Fruit fly (Drosophila melanogaster) whole organism, embryonic: ENCODE results near the gene Cdc37.

Source experiments
- Ada2b ChIP-seq: fragments of 200-800 bp; sonication (Bioruptor generic); IDR thresholded peaks from 2 replicates; pipeline ENCODE4 v1.3.6; 2022; ENCODE audit warnings: missing biosample characterization, missing genetic modification characterization
- Asciz ChIP-seq: fragments of 200-800 bp; sonication (Bioruptor generic); optimal IDR thresholded peaks from 2 replicates; lab custom pipeline; 2017; ENCODE audit warnings: missing biosample characterization, mild to moderate bottlenecking, missing genetic modification characterization, missing genetic modification reagents
- Bteb2 ChIP-seq: fragments of 200-800 bp; sonication (Bioruptor generic); optimal IDR thresholded peaks from 2 replicates; lab custom pipeline; 2016; ENCODE audit warnings: missing biosample characterization, missing genetic modification characterization
- CG10979 ChIP-seq: fragments of 200-800 bp; sonication (Bioruptor generic); optimal IDR thresholded peaks from 2 replicates; lab custom pipeline; 2018; ENCODE audit warnings: missing biosample characterization, mild to moderate bottlenecking, missing genetic modification characterization, moderate library complexity
- CG12219 ChIP-seq: fragments of 200-800 bp; sonication (Bioruptor generic); optimal IDR thresholded peaks from 3 replicates; lab custom pipeline; 2018; ENCODE audit warnings: missing biosample characterization, mild to moderate bottlenecking, missing genetic modification characterization
- CG12236 ChIP-seq: fragments of 200-800 bp; sonication (Bioruptor generic); optimal IDR thresholded peaks from 2 replicates; lab custom pipeline; 2016; ENCODE audit warnings: missing biosample characterization, missing genetic modification characterization
- CG1233 ChIP-seq: fragments of 200-800 bp; sonication (Bioruptor generic); optimal IDR thresholded peaks from 4 replicates; lab custom pipeline; 2018; ENCODE audit warnings: missing biosample characterization, mild to moderate bottlenecking, missing genetic modification characterization
- CG13123 ChIP-seq: fragments of 200-800 bp; sonication (Bioruptor generic); optimal IDR thresholded peaks from 2 replicates; lab custom pipeline; 2016; ENCODE audit warnings: missing biosample characterization, missing genetic modification characterization
- CG13296 ChIP-seq: fragments of 200-800 bp; sonication (Bioruptor generic); optimal IDR thresholded peaks from 3 replicates; lab custom pipeline; 2018; ENCODE audit warnings: missing biosample characterization, mild to moderate bottlenecking, missing genetic modification characterization
- CG15269 ChIP-seq: fragments of 200-800 bp; sonication (Bioruptor generic); optimal IDR thresholded peaks from 2 replicates; lab custom pipeline; 2018; ENCODE audit warnings: missing biosample characterization, mild to moderate bottlenecking, missing genetic modification characterization, moderate library complexity
- CG17328 ChIP-seq: fragments of 200-800 bp; sonication (Bioruptor generic); IDR thresholded peaks from 2 replicates; pipeline ENCODE4 v1.3.6; 2022; ENCODE audit warnings: missing biosample characterization, missing genetic modification characterization
- CG17359 ChIP-seq: fragments of 200-800 bp; sonication (Bioruptor generic); optimal IDR thresholded peaks from 3 replicates; lab custom pipeline; 2018; ENCODE audit warnings: missing biosample characterization, mild to moderate bottlenecking, missing genetic modification characterization, moderate library complexity
- CG17385 ChIP-seq: fragments of 200-800 bp; sonication (Bioruptor generic); optimal IDR thresholded peaks from 3 replicates; lab custom pipeline; 2018; ENCODE audit warnings: missing biosample characterization, mild to moderate bottlenecking, missing genetic modification characterization
- CG18764 ChIP-seq: fragments of 200-800 bp; sonication (Bioruptor generic); optimal IDR thresholded peaks from 3 replicates; lab custom pipeline; 2016; ENCODE audit warnings: missing biosample characterization, missing genetic modification characterization
- CG2199 ChIP-seq: fragments of 200-800 bp; sonication (Bioruptor generic); IDR thresholded peaks from 3 replicates; pipeline ENCODE4 v1.3.6; 2022; ENCODE audit warnings: missing biosample characterization, missing genetic modification characterization
- CG30020 ChIP-seq: fragments of 200-800 bp; optimal IDR thresholded peaks from 2 replicates; lab custom pipeline; 2019; ENCODE audit warnings: missing biosample characterization, mild to moderate bottlenecking, missing genetic modification characterization, moderate library complexity
- CG30403 ChIP-seq: fragments of 200-800 bp; sonication (Bioruptor generic); optimal IDR thresholded peaks from 3 replicates; lab custom pipeline; 2016; ENCODE audit warnings: missing biosample characterization, missing genetic modification characterization
- CG31388 ChIP-seq: fragments of 200-800 bp; sonication (Bioruptor generic); optimal IDR thresholded peaks from 2 replicates; lab custom pipeline; 2016; ENCODE audit warnings: missing biosample characterization, missing genetic modification characterization
- CG42726 ChIP-seq: fragments of 200-800 bp; sonication (Bioruptor generic); IDR thresholded peaks from 2 replicates; pipeline ENCODE4 v1.3.6; 2022; ENCODE audit warnings: missing biosample characterization, missing genetic modification characterization; ENCODE audit not compliant: partially characterized antibody
- CG4424 ChIP-seq: fragments of 200-800 bp; sonication (Bioruptor generic); optimal IDR thresholded peaks from 3 replicates; lab custom pipeline; 2016; ENCODE audit warnings: missing biosample characterization, missing genetic modification characterization
- CG4617 ChIP-seq: fragments of 200-800 bp; sonication (Bioruptor generic); optimal IDR thresholded peaks from 3 replicates; lab custom pipeline; 2016; ENCODE audit warnings: missing biosample characterization, missing genetic modification characterization, borderline replicate concordance
- CG4730 ChIP-seq: fragments of 200-800 bp; sonication (Bioruptor generic); IDR thresholded peaks from 2 replicates; pipeline ENCODE4 v1.3.6; 2022; ENCODE audit warnings: missing biosample characterization, missing genetic modification characterization
- CG4854 ChIP-seq: fragments of 200-800 bp; sonication (Bioruptor generic); optimal IDR thresholded peaks from 2 replicates; lab custom pipeline; 2016; ENCODE audit warnings: missing biosample characterization, missing genetic modification characterization, inconsistent platforms
- CG9609 ChIP-seq: fragments of 200-800 bp; sonication (Bioruptor generic); optimal IDR thresholded peaks from 3 replicates; lab custom pipeline; 2016; ENCODE audit warnings: missing biosample characterization, missing genetic modification characterization
- CHES-1-like ChIP-seq: fragments of 200-800 bp; sonication (Bioruptor generic); optimal IDR thresholded peaks from 2 replicates; lab custom pipeline; 2016; ENCODE audit warnings: missing biosample characterization, missing genetic modification characterization
- CoRest ChIP-seq: fragments of 200-800 bp; sonication (Bioruptor generic); optimal IDR thresholded peaks from 3 replicates; lab custom pipeline; 2018; ENCODE audit warnings: missing biosample characterization, mild to moderate bottlenecking, missing genetic modification characterization, moderate library complexity
- HLH54F ChIP-seq: fragments of 200-800 bp; sonication (Bioruptor generic); optimal IDR thresholded peaks from 3 replicates; lab custom pipeline; 2016; ENCODE audit warnings: missing biosample characterization, missing genetic modification characterization
- Hr39 ChIP-seq: fragments of >200 bp; optimal IDR thresholded peaks from 2 replicates; lab custom pipeline; 2017
- Hr78 ChIP-seq, 2 experiments: fragments of 200-800 bp in 1 of 2; fragments of >200 bp in 1 of 2; sonication (Bioruptor generic) in 1 of 2; optimal IDR thresholded peaks; 2 replicates each; lab custom pipeline; 2017 to 2019; ENCODE audit warnings: missing biosample characterization in 2 of 2, missing genetic modification characterization in 2 of 2, mild to moderate bottlenecking in 1 of 2, moderate library complexity in 1 of 2
- Oaz ChIP-seq: fragments of 200-800 bp; sonication (Bioruptor generic); IDR thresholded peaks from 2 replicates; pipeline ENCODE4 v1.3.6; 2022; ENCODE audit warnings: missing biosample characterization, missing genetic modification characterization
- Ravus ChIP-seq: fragments of 200-800 bp; sonication (Bioruptor generic); IDR thresholded peaks from 2 replicates; pipeline ENCODE4 v1.3.6; 2022; ENCODE audit warnings: missing biosample characterization, missing genetic modification characterization
- Scr ChIP-seq: fragments of 200-800 bp; sonication (Bioruptor generic); IDR thresholded peaks from 2 replicates; pipeline ENCODE4 v1.3.6; 2022; ENCODE audit warnings: missing biosample characterization, missing genetic modification characterization; ENCODE audit not compliant: partially characterized antibody
- Sox102F ChIP-seq: fragments of 200-800 bp; sonication (Bioruptor generic); optimal IDR thresholded peaks from 2 replicates; lab custom pipeline; 2018; ENCODE audit warnings: missing biosample characterization, mild to moderate bottlenecking, missing genetic modification characterization, moderate library complexity
- Taf1 ChIP-seq: fragments of 200-800 bp; sonication (Bioruptor generic); IDR thresholded peaks from 2 replicates; pipeline ENCODE4 v1.3.6; 2022; ENCODE audit warnings: missing biosample characterization, missing genetic modification characterization
- abd-A ChIP-seq: fragments of 200-800 bp; sonication (Bioruptor generic); optimal IDR thresholded peaks from 3 replicates; lab custom pipeline; 2019; ENCODE audit warnings: missing biosample characterization, mild to moderate bottlenecking, missing genetic modification characterization, moderate library complexity
- btn ChIP-seq: fragments of 200-800 bp; sonication (Bioruptor generic); optimal IDR thresholded peaks from 2 replicates; lab custom pipeline; 2016; ENCODE audit warnings: missing biosample characterization, missing genetic modification characterization
- cas ChIP-seq: fragments of 200-800 bp; sonication (Bioruptor generic); IDR thresholded peaks from 2 replicates; pipeline ENCODE4 v1.3.6; 2022; ENCODE audit warnings: missing biosample characterization, missing genetic modification characterization
- chif ChIP-seq, 2 experiments: fragments of 200-800 bp; sonication (Bioruptor generic); optimal IDR thresholded peaks; 3 replicates each; lab custom pipeline; 2016; ENCODE audit warnings: missing biosample characterization in 2 of 2, missing genetic modification characterization in 2 of 2
- disco-r ChIP-seq: fragments of 200-800 bp; sonication (Bioruptor generic); optimal IDR thresholded peaks from 2 replicates; lab custom pipeline; 2016; ENCODE audit warnings: missing biosample characterization, missing genetic modification characterization
- eyg ChIP-seq: fragments of 200-800 bp; sonication (Bioruptor generic); optimal IDR thresholded peaks from 3 replicates; lab custom pipeline; 2016; ENCODE audit warnings: missing biosample characterization, missing genetic modification characterization
- fd64A ChIP-seq: fragments of 200-800 bp; sonication (Bioruptor generic); optimal IDR thresholded peaks from 3 replicates; lab custom pipeline; 2018; ENCODE audit warnings: missing biosample characterization, mild to moderate bottlenecking, missing genetic modification characterization
- gcm2 ChIP-seq: fragments of 200-800 bp; sonication (Bioruptor generic); optimal IDR thresholded peaks from 2 replicates; lab custom pipeline; 2016; ENCODE audit warnings: missing biosample characterization, missing genetic modification characterization
- gsb-n ChIP-seq: fragments of 200-800 bp; sonication (Bioruptor generic); optimal IDR thresholded peaks from 3 replicates; lab custom pipeline; 2018; ENCODE audit warnings: missing biosample characterization, mild to moderate bottlenecking, missing genetic modification characterization
- her ChIP-seq: fragments of 200-800 bp; sonication (Bioruptor generic); optimal IDR thresholded peaks from 2 replicates; lab custom pipeline; 2016; ENCODE audit warnings: missing biosample characterization, missing genetic modification characterization
- kni ChIP-seq: fragments of 200-800 bp; sonication (Bioruptor generic); optimal IDR thresholded peaks from 3 replicates; lab custom pipeline; 2017; ENCODE audit warnings: mild to moderate bottlenecking, missing biosample characterization, missing genetic modification reagents, missing genetic modification characterization
- lmd ChIP-seq: fragments of 200-800 bp; sonication (Bioruptor generic); IDR thresholded peaks from 2 replicates; pipeline ENCODE4 v1.3.6; 2022; ENCODE audit warnings: missing biosample characterization, missing genetic modification characterization
- luna ChIP-seq: fragments of 200-800 bp; sonication (Bioruptor generic); optimal IDR thresholded peaks from 2 replicates; lab custom pipeline; 2016; ENCODE audit warnings: missing biosample characterization, missing genetic modification characterization
- ro ChIP-seq: fragments of 200-800 bp; sonication (Bioruptor generic); IDR thresholded peaks from 2 replicates; pipeline ENCODE4 v1.3.6; 2022; ENCODE audit warnings: missing biosample characterization, missing genetic modification characterization
- sr ChIP-seq: fragments of 200-800 bp; sonication (Bioruptor generic); IDR thresholded peaks from 3 replicates; pipeline ENCODE4 v1.3.6; 2022; ENCODE audit warnings: missing biosample characterization, missing genetic modification characterization
- twi ChIP-seq: fragments of 200-800 bp; optimal IDR thresholded peaks from 2 replicates; lab custom pipeline; 2019; ENCODE audit warnings: missing biosample characterization, mild to moderate bottlenecking, missing genetic modification characterization, moderate library complexity

Gene Cdc37

DNA sequence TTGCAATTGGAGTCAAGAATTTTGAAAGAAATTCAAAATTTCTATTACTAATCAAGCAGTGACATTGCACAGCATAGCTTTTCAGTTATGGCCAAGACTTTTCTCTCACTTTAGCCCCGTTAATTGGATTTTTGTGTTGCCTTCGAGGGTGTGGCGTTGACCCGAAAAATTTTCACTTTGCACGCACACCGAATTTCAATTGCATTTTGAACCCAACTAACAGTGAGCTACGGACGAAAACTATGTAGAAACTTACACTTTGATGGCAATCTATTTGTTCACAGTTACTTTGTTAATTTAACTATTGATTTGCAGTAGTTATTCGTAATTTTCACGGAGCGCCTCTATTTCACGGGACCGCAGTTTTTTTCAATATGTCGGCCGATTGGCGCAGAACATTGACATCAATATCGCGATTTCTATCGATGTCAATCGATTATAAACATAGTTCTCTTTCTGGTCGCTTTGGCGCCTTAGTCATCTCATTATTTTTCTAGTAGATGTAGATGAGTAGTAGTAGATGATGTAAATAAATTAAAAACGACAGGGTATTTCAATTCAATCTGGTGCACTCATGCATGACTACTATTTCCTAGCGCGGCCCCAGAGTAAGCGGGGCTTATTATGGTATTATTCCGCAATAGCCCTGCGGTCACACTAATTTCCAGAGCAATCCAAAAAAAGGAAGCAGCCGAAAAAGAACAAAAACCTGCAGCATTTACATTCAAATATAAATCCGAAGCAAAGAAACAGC is at the start of gene Cdc37, which contains the start of the genes alpha-Spec and dlt (continued):
- TF ChIP-seq twi (tag; lab: Kevin White, UChicago), result no peak
- TF ChIP-seq her, result peak; percentile 12
- peak; percentile 20 for TF ChIP-seq CoRest (tag; lab: Kevin White, UChicago)
- TF ChIP-seq gcm2 (GFP tag; lab: Kevin White, UChicago), result no peak
- TF ChIP-seq Bteb2 (GFP tag; lab: Kevin White, UChicago), result peak; percentile 6
- TF ChIP-seq luna, result no peak
- peak; percentile 20 for TF ChIP-seq CG4854 (GFP tag; lab: Kevin White, UChicago)
- no peak for TF ChIP-seq CG13296
- TF ChIP-seq CG2199 (GFP tag; lab: Robert Waterston, UW), result no peak
- no peak for TF ChIP-seq disco-r
- TF ChIP-seq Ravus (GFP tag; lab: Robert Waterston, UW), result no peak
- no peak for TF ChIP-seq ro (GFP tag; lab: Robert Waterston, UW)
- TF ChIP-seq Oaz (GFP tag; lab: Robert Waterston, UW), result no peak
- TF ChIP-seq abd-A (tag; lab: Kevin White, UChicago), result no peak
- no peak for TF ChIP-seq Asciz (GFP tag; lab: Kevin White, UChicago)
- TF ChIP-seq kni (GFP tag; lab: Kevin White, UChicago), result peak; percentile 40
- no peak for TF ChIP-seq CG4730 (GFP tag; lab: Robert Waterston, UW)
- TF ChIP-seq CG18764 (GFP tag; lab: Kevin White, UChicago), result no peak
- no peak for TF ChIP-seq Ada2b
- no peak for TF ChIP-seq Hr39 (lab: Kevin White, UChicago)
- TF ChIP-seq CG30403 (GFP tag; lab: Kevin White, UChicago), result peak; percentile 20
- TF ChIP-seq lmd (GFP tag; lab: Robert Waterston, UW), result peak; percentile 24; the same call in 1 of the 2 replicates
- peak; percentile 1 for TF ChIP-seq CG10979 (tag; lab: Kevin White, UChicago)
- no peak for TF ChIP-seq cas
- peak; percentile 31 for TF ChIP-seq CG30020 (tag; lab: Kevin White, UChicago)
- peak; percentile 34 for TF ChIP-seq eyg (GFP tag; lab: Kevin White, UChicago)
- no peak for TF ChIP-seq sr (GFP tag; lab: Robert Waterston, UW)
- TF ChIP-seq chif (GFP tag; optimal IDR thresholded peaks at IDR 0.05; lab: Kevin White, UChicago), result peak in 1 of 2 experiments; percentile 32
- TF ChIP-seq CG12236, result no peak
- no peak for TF ChIP-seq CG1233 (GFP tag; lab: Kevin White, UChicago)
- no peak for TF ChIP-seq Taf1
- TF ChIP-seq CG31388, result no peak
- peak; percentile 78 for TF ChIP-seq CG4617 (GFP tag; lab: Kevin White, UChicago)
- no peak for TF ChIP-seq gsb-n (tag; lab: Kevin White, UChicago)
- TF ChIP-seq Scr (GFP tag; lab: Robert Waterston, UW), result peak; percentile 78
- no peak for TF ChIP-seq btn (GFP tag; lab: Kevin White, UChicago)
- no peak for TF ChIP-seq CG15269 (tag; lab: Kevin White, UChicago)
- TF ChIP-seq fd64A, result no peak
- TF ChIP-seq CG4424 (GFP tag; lab: Kevin White, UChicago), result peak; percentile 24
- TF ChIP-seq CG17385, result no peak
- no peak for TF ChIP-seq CG17328 (GFP tag; lab: Robert Waterston, UW)
- TF ChIP-seq Hr78 (GFP tag; optimal IDR thresholded peaks at IDR 0.05; lab: Kevin White, UChicago), result peak in 1 of 2 experiments; percentile 15
- peak; percentile 17 for TF ChIP-seq CHES-1-like (GFP tag; lab: Kevin White, UChicago)
- TF ChIP-seq CG9609 (GFP tag; lab: Kevin White, UChicago), result no peak
- TF ChIP-seq CG42726 (GFP tag; lab: Robert Waterston, UW), result peak; percentile 66
- TF ChIP-seq CG12219 (GFP tag; lab: Kevin White, UChicago), result no peak
- no peak for TF ChIP-seq HLH54F (GFP tag; lab: Kevin White, UChicago)
- peak; percentile 20 for TF ChIP-seq CG17359 (tag; lab: Kevin White, UChicago)
- TF ChIP-seq Sox102F (GFP tag; lab: Kevin White, UChicago), result no peak
- TF ChIP-seq CG13123 (GFP tag; lab: Kevin White, UChicago), result no peak
